Fruit fly (Drosophila melanogaster) whole organism, adult: ENCODE measurements around the gene Twdlalpha.

Experiments used
- CG11617 ChIP-seq: fragments of 200-800 bp; sonication (Bioruptor generic); optimal IDR thresholded peaks from 2 replicates; lab custom pipeline; 2017; ENCODE audit warnings: mild to moderate bottlenecking, missing biosample characterization, missing genetic modification reagents, missing genetic modification characterization
- CG12768 ChIP-seq: fragments of 200-800 bp; sonication (Bioruptor generic); optimal IDR thresholded peaks from 2 replicates; lab custom pipeline; 2017; ENCODE audit warnings: missing biosample characterization, missing genetic modification characterization, mild to moderate bottlenecking, moderate library complexity, missing genetic modification reagents
- CG14711 ChIP-seq: fragments of 200-800 bp; sonication (Bioruptor generic); optimal IDR thresholded peaks from 2 replicates; lab custom pipeline; 2018; ENCODE audit warnings: missing biosample characterization, mild to moderate bottlenecking, missing genetic modification characterization, moderate library complexity
- CG1620 ChIP-seq: fragments of 200-800 bp; sonication (Bioruptor generic); optimal IDR thresholded peaks from 2 replicates; lab custom pipeline; 2016; ENCODE audit warnings: missing biosample characterization, missing genetic modification characterization
- CG33017 ChIP-seq: fragments of 200-800 bp; sonication (Bioruptor generic); optimal IDR thresholded peaks from 2 replicates; lab custom pipeline; 2018; ENCODE audit warnings: missing biosample characterization, mild to moderate bottlenecking, missing genetic modification characterization, moderate library complexity
- CG5204 ChIP-seq: fragments of 200-800 bp; sonication (Bioruptor generic); optimal IDR thresholded peaks from 2 replicates; lab custom pipeline; 2016; ENCODE audit warnings: missing biosample characterization, missing genetic modification characterization
- CG7045 ChIP-seq: fragments of 200-800 bp; sonication (Bioruptor generic); optimal IDR thresholded peaks from 2 replicates; lab custom pipeline; 2017; ENCODE audit warnings: missing biosample characterization, mild to moderate bottlenecking, missing genetic modification characterization
- CG7101 ChIP-seq: fragments of 200-800 bp; sonication (Bioruptor generic); optimal IDR thresholded peaks from 2 replicates; lab custom pipeline; 2018; ENCODE audit warnings: missing biosample characterization, mild to moderate bottlenecking, missing genetic modification characterization, moderate library complexity
- Clk ChIP-seq: fragments of 200-800 bp; sonication (Bioruptor generic); optimal IDR thresholded peaks from 2 replicates; lab custom pipeline; 2017; ENCODE audit warnings: missing biosample characterization, missing genetic modification characterization
- Crg-1 ChIP-seq: fragments of 200-800 bp; sonication (Bioruptor generic); optimal IDR thresholded peaks from 2 replicates; lab custom pipeline; 2016; ENCODE audit warnings: missing biosample characterization, missing genetic modification characterization
- Hr96 ChIP-seq: fragments of 200-800 bp; sonication (Bioruptor generic); optimal IDR thresholded peaks from 2 replicates; lab custom pipeline; 2016; ENCODE audit warnings: missing biosample characterization, missing genetic modification characterization
- Mnt ChIP-seq: fragments of 200-800 bp; sonication (Bioruptor generic); optimal IDR thresholded peaks from 2 replicates; lab custom pipeline; 2016; ENCODE audit warnings: missing biosample characterization, mild to moderate bottlenecking, missing genetic modification characterization
- bab1 ChIP-seq: fragments of 200-800 bp; sonication (Bioruptor generic); optimal IDR thresholded peaks from 3 replicates; lab custom pipeline; 2019; ENCODE audit warnings: missing biosample characterization, mild to moderate bottlenecking, missing genetic modification characterization, moderate library complexity
- cic ChIP-seq: fragments of 200-800 bp; sonication (Bioruptor generic); optimal IDR thresholded peaks from 2 replicates; lab custom pipeline; 2017; ENCODE audit warnings: missing biosample characterization, mild to moderate bottlenecking, missing genetic modification characterization, moderate library complexity
- cnc ChIP-seq, 2 experiments: fragments of >200 bp; optimal IDR thresholded peaks; 2 replicates each; lab custom pipeline; 2017
- kay ChIP-seq: fragments of 200-800 bp; sonication (Bioruptor generic); peaks from one replicate; lab custom pipeline; 2016; ENCODE audit warnings: missing biosample characterization, missing genetic modification characterization, borderline replicate concordance
- ovo ChIP-seq: fragments of 200-800 bp; sonication (Bioruptor generic); optimal IDR thresholded peaks from 2 replicates; lab custom pipeline; 2016; ENCODE audit warnings: missing biosample characterization, missing genetic modification characterization
- pad ChIP-seq: fragments of 200-800 bp; sonication (Bioruptor generic); optimal IDR thresholded peaks from 3 replicates; lab custom pipeline; 2017; ENCODE audit warnings: missing biosample characterization, missing genetic modification characterization, mild to moderate bottlenecking, moderate library complexity, missing genetic modification reagents
- tj ChIP-seq: fragments of 200-800 bp; sonication (Bioruptor generic); optimal IDR thresholded peaks from 3 replicates; lab custom pipeline; 2017; ENCODE audit warnings: missing biosample characterization, mild to moderate bottlenecking, missing genetic modification characterization, moderate library complexity
- toe ChIP-seq: fragments of 200-800 bp; sonication (Bioruptor generic); optimal IDR thresholded peaks from 2 replicates; lab custom pipeline; 2016; ENCODE audit warnings: missing biosample characterization, missing genetic modification characterization

The Twdlalpha gene

DNA sequence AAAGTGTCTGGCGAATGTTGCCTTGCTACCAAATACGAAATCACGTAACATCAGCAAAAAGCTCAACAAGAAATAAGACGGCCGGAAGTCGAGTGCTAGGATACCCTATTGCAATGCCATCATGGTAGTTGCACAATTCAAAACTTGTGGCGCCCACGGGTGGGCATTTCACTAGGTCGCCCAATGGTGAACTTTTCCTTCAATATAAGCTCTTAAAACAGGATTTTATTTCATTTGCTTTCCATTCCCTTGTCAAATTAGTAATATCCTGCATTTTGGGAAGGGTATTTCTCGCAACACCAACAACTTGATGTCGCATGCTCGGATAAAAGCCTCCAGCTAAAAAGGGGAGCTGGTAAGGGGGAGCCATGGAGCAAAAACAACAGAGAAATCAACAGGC is 18.9 kb downstream of the Twdlalpha start:
- TF ChIP-seq CG11617 (GFP tag; lab: Kevin White, UChicago) (no peak), cnc (optimal IDR thresholded peaks at IDR 0.05; lab: Kevin White, UChicago) (no peak), toe (GFP tag; lab: Kevin White, UChicago) (no peak)

dm6 chrX:16764955-16765354 is 22.3 kb downstream of the Twdlalpha start:
- TF ChIP-seq CG1620, result no peak
- no peak for TF ChIP-seq Crg-1 (GFP tag; lab: Kevin White, UChicago)
- no peak for TF ChIP-seq CG11617 (GFP tag; lab: Kevin White, UChicago)
- no peak for TF ChIP-seq pad (GFP tag; lab: Kevin White, UChicago)

- TF ChIP-seq ovo (GFP tag; lab: Kevin White, UChicago) (no peak), cnc (optimal IDR thresholded peaks at IDR 0.05; lab: Kevin White, UChicago) (no peak), Clk (no peak), CG12768 (GFP tag; lab: Kevin White, UChicago) (no peak), Hr96 (GFP tag; lab: Kevin White, UChicago) (no peak), cic (GFP tag; lab: Kevin White, UChicago) (no peak), CG11617 (GFP tag; lab: Kevin White, UChicago) (no peak), CG14711 (tag; lab: Kevin White, UChicago) (no peak)
These were observed 23.2 kb downstream of the Twdlalpha start for dm6 chrX:16765809-16766208.

DNA sequence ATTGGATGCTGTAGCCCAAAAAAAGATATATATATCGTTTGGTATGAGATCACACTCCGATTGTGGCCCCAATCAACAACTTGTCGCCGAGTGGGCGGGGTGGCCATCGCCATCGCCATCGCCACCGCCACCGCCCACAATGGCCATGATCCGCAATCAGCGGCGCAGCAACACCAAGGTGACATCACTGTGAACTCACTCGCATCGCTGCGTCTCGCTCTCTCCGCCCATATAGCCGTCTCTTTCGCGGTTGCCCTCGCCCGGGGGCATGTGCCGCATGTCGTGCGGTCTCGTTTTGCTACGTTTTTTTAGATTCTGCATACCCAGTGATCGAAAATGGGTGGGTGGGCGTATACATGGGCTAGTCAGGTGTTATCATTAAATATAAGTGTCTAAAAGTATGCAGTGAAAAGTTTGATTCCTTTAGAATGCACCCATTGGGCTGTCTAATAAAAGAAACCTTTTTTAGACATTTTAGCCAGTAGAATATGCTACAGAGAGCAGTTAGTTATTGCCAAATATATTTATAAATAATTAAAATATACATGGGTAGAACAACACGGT is 24.3 kb downstream of the Twdlalpha start:
- TF ChIP-seq CG11617 (GFP tag; lab: Kevin White, UChicago) (no peak), Clk (no peak), bab1 (GFP tag; lab: Kevin White, UChicago) (no peak), tj (no peak), CG7045 (GFP tag; lab: Kevin White, UChicago) (no peak), ovo (GFP tag; lab: Kevin White, UChicago) (no peak), Hr96 (GFP tag; lab: Kevin White, UChicago) (no peak), Crg-1 (GFP tag; lab: Kevin White, UChicago) (no peak), CG7101 (tag; lab: Kevin White, UChicago) (no peak), Mnt (GFP tag; lab: Kevin White, UChicago) (no peak), cic (GFP tag; lab: Kevin White, UChicago) (no peak), toe (GFP tag; lab: Kevin White, UChicago) (no peak), CG12768 (GFP tag; lab: Kevin White, UChicago) (no peak), CG33017 (tag; lab: Kevin White, UChicago) (no peak), CG5204 (no peak), cnc (optimal IDR thresholded peaks at IDR 0.05; lab: Kevin White, UChicago) (no peak), CG14711 (tag; lab: Kevin White, UChicago) (no peak), pad (GFP tag; lab: Kevin White, UChicago) (no peak)

dm6 chrX:16768770-16769169 is 26.1 kb downstream of the Twdlalpha start:
- no peak for TF ChIP-seq CG7045 (GFP tag; lab: Kevin White, UChicago)
- no peak for TF ChIP-seq ovo (GFP tag; lab: Kevin White, UChicago)
- no peak for TF ChIP-seq kay (GFP tag; lab: Kevin White, UChicago)
- no peak for TF ChIP-seq CG1620
- no peak for TF ChIP-seq CG12768 (GFP tag; lab: Kevin White, UChicago)
- TF ChIP-seq CG7101 (tag; lab: Kevin White, UChicago), result no peak
- no peak for TF ChIP-seq CG14711 (tag; lab: Kevin White, UChicago)
- no peak for TF ChIP-seq pad (GFP tag; lab: Kevin White, UChicago)
- no peak for TF ChIP-seq Hr96 (GFP tag; lab: Kevin White, UChicago)
- no peak for TF ChIP-seq CG33017 (tag; lab: Kevin White, UChicago)

- no peak for TF ChIP-seq CG11617 (GFP tag; lab: Kevin White, UChicago)
- no peak for TF ChIP-seq pad (GFP tag; lab: Kevin White, UChicago)
- TF ChIP-seq CG12768 (GFP tag; lab: Kevin White, UChicago), result no peak
- no peak for TF ChIP-seq bab1 (GFP tag; lab: Kevin White, UChicago)
- TF ChIP-seq CG7045 (GFP tag; lab: Kevin White, UChicago), result no peak
- no peak for TF ChIP-seq CG1620
- no peak for TF ChIP-seq CG7101 (tag; lab: Kevin White, UChicago)
- peak; percentile 9 for TF ChIP-seq CG14711 (tag; lab: Kevin White, UChicago)
These were observed 30.5 kb downstream of the Twdlalpha start for dm6 chrX:16772882-16773827.
